Worm (Caenorhabditis elegans): ENCODE measurements around the gene fbxb-108.

ce11 chrII:2773534-2773933 lies 8.8 kb downstream of the fbxb-108 start, which contains the start of gene sdz-9:
- no peak for TF ChIP-seq ets-4 (GFP tag; optimal IDR thresholded peaks at IDR 0.05)
- no peak for TF ChIP-seq dpl-1 (GFP tag; optimal IDR thresholded peaks at IDR 0.05)
- no peak for TF ChIP-seq bed-2 (GFP tag; IDR thresholded peaks at IDR 0.05)
- no peak for TF ChIP-seq unc-62 (GFP tag; optimal IDR thresholded peaks at IDR 0.05)
- no peak for TF ChIP-seq madf-10 (tag; optimal IDR thresholded peaks at IDR 0.05)
- no peak for TF ChIP-seq dox-1 (GFP tag; IDR thresholded peaks at IDR 0.05)
- no peak for TF ChIP-seq pbrm-1 (GFP tag; IDR thresholded peaks at IDR 0.05)
- TF ChIP-seq B0261.1 (tag; optimal IDR thresholded peaks at IDR 0.05) = no peak

All from whole organism, young adult.